Worm (Caenorhabditis elegans) whole organism, L3 larva: ENCODE results near the gene cdf-1.

Experiments
- R02D3.7 ChIP-seq: fragments of 150-350 bp; optimal IDR thresholded peaks from 2 replicates; lab custom pipeline; 2014; ENCODE audit warnings: missing biosample characterization, missing genetic modification characterization
- ZK546.5 ChIP-seq: sonication (generic microtip); optimal IDR thresholded peaks from 2 replicates; lab custom pipeline; 2017; ENCODE audit warnings: missing biosample characterization, missing genetic modification characterization
- aly-2 ChIP-seq: fragments of 150-350 bp; optimal IDR thresholded peaks from 2 replicates; lab custom pipeline; 2014; ENCODE audit warnings: missing biosample characterization, missing genetic modification characterization
- ama-1 ChIP-seq: fragments of 150-350 bp; optimal IDR thresholded peaks from 2 replicates; lab custom pipeline; 2018
- ceh-28 ChIP-seq: fragments of 150-350 bp; optimal IDR thresholded peaks from 2 replicates; lab custom pipeline; 2014; ENCODE audit warnings: missing biosample characterization, missing genetic modification reagents, missing genetic modification characterization
- ceh-82 ChIP-seq: fragments of 150-350 bp; optimal IDR thresholded peaks from 2 replicates; lab custom pipeline; 2014; ENCODE audit warnings: missing biosample characterization, missing genetic modification characterization
- ceh-9 ChIP-seq: sonication (generic microtip); optimal IDR thresholded peaks from 2 replicates; lab custom pipeline; 2018; ENCODE audit warnings: missing biosample characterization, missing genetic modification characterization
- daf-12 ChIP-seq: fragments of 150-350 bp; optimal IDR thresholded peaks from 2 replicates; lab custom pipeline; 2014; ENCODE audit warnings: missing biosample characterization, missing genetic modification reagents, missing genetic modification characterization
- egl-27 ChIP-seq: sonication (generic microtip); optimal IDR thresholded peaks from 4 replicates; lab custom pipeline; 2017; ENCODE audit warnings: missing biosample characterization, missing genetic modification reagents, missing genetic modification characterization
- egl-5 ChIP-seq: fragments of 150-350 bp; optimal IDR thresholded peaks from 2 replicates; lab custom pipeline; 2017; ENCODE audit warnings: missing biosample characterization, missing genetic modification reagents, missing genetic modification characterization, inconsistent platforms
- elt-2 ChIP-seq: sonication (generic microtip); optimal IDR thresholded peaks from 2 replicates; lab custom pipeline; 2016; ENCODE audit warnings: missing genetic modification reagents, mild to moderate bottlenecking, missing genetic modification characterization, missing compliant biosample characterization
- fkh-10 ChIP-seq: sonication (generic microtip); optimal IDR thresholded peaks from 2 replicates; lab custom pipeline; 2017; ENCODE audit warnings: missing biosample characterization, missing genetic modification reagents, missing genetic modification characterization
- fkh-2 ChIP-seq: fragments of 150-350 bp; optimal IDR thresholded peaks from 2 replicates; lab custom pipeline; 2014; ENCODE audit warnings: missing biosample characterization, missing genetic modification reagents, missing genetic modification characterization
- fos-1 ChIP-seq: fragments of 150-350 bp; optimal IDR thresholded peaks from 2 replicates; lab custom pipeline; 2014; ENCODE audit warnings: missing biosample characterization, missing genetic modification characterization
- hmg-11 ChIP-seq: sonication (generic microtip); optimal IDR thresholded peaks from 2 replicates; lab custom pipeline; 2016; ENCODE audit warnings: missing genetic modification characterization, missing compliant biosample characterization
- jun-1 ChIP-seq: fragments of 150-350 bp; optimal IDR thresholded peaks from 2 replicates; lab custom pipeline; 2014; ENCODE audit warnings: missing biosample characterization, missing genetic modification reagents, missing genetic modification characterization
- lin-39 ChIP-seq: fragments of 150-350 bp; optimal IDR thresholded peaks from 2 replicates; lab custom pipeline; 2018; ENCODE audit warnings: missing biosample characterization, missing genetic modification reagents, missing genetic modification characterization
- mdl-1 ChIP-seq: fragments of 150-350 bp; optimal IDR thresholded peaks from 2 replicates; lab custom pipeline; 2014; ENCODE audit warnings: missing biosample characterization, missing genetic modification characterization
- nfya-1 ChIP-seq: sonication (generic microtip); optimal IDR thresholded peaks from 2 replicates; lab custom pipeline; 2017; ENCODE audit warnings: missing genetic modification characterization, mild to moderate bottlenecking, missing compliant biosample characterization, antibody characterized with exemption, moderate library complexity; ENCODE audit not compliant: insufficient read depth
- nhr-11 ChIP-seq: fragments of 150-350 bp; optimal IDR thresholded peaks from 2 replicates; lab custom pipeline; 2014; ENCODE audit warnings: missing biosample characterization, missing genetic modification characterization
- nhr-12 ChIP-seq: fragments of 150-350 bp; optimal IDR thresholded peaks from 2 replicates; lab custom pipeline; 2014; ENCODE audit warnings: missing biosample characterization, missing genetic modification characterization
- nhr-23 ChIP-seq: fragments of 150-350 bp; optimal IDR thresholded peaks from 2 replicates; lab custom pipeline; 2014; ENCODE audit warnings: missing biosample characterization, missing genetic modification reagents, missing genetic modification characterization
- nhr-237 ChIP-seq: fragments of 150-350 bp; optimal IDR thresholded peaks from 2 replicates; lab custom pipeline; 2014; ENCODE audit warnings: missing biosample characterization, missing genetic modification characterization
- nhr-25 ChIP-seq: sonication (generic microtip); optimal IDR thresholded peaks from 2 replicates; lab custom pipeline; 2017; ENCODE audit warnings: missing biosample characterization, missing genetic modification characterization
- nhr-28 ChIP-seq: fragments of 150-350 bp; optimal IDR thresholded peaks from 2 replicates; lab custom pipeline; 2014; ENCODE audit warnings: missing biosample characterization, missing genetic modification characterization
- nhr-76 ChIP-seq: fragments of 150-350 bp; sonication (generic microtip); optimal IDR thresholded peaks from 5 replicates; lab custom pipeline; 2014; ENCODE audit warnings: missing biosample characterization, missing genetic modification characterization
- nhr-77 ChIP-seq: fragments of 150-350 bp; optimal IDR thresholded peaks from 2 replicates; lab custom pipeline; 2014; ENCODE audit warnings: missing biosample characterization, missing genetic modification characterization
- pha-4 ChIP-seq: fragments of 150-350 bp; optimal IDR thresholded peaks from 2 replicates; lab custom pipeline; 2014; ENCODE audit warnings: missing biosample characterization, missing genetic modification reagents, missing genetic modification characterization
- pqm-1 ChIP-seq: fragments of 150-350 bp; optimal IDR thresholded peaks from 2 replicates; lab custom pipeline; 2017; ENCODE audit warnings: missing biosample characterization, missing genetic modification characterization, inconsistent platforms
- skn-1 ChIP-seq: fragments of 150-350 bp; optimal IDR thresholded peaks from 2 replicates; lab custom pipeline; 2014; ENCODE audit warnings: missing biosample characterization, missing genetic modification characterization
- snpc-4 ChIP-seq: fragments of 150-350 bp; optimal IDR thresholded peaks from 2 replicates; lab custom pipeline; 2014; ENCODE audit warnings: missing biosample characterization, missing genetic modification characterization
- tbx-2 ChIP-seq: sonication (generic microtip); optimal IDR thresholded peaks from 2 replicates; lab custom pipeline; 2016; ENCODE audit warnings: mild to moderate bottlenecking, missing genetic modification characterization, missing compliant biosample characterization
- unc-39 ChIP-seq: sonication (generic microtip); optimal IDR thresholded peaks from 4 replicates; lab custom pipeline; 2017; ENCODE audit warnings: missing biosample characterization, missing genetic modification characterization
- unc-62 ChIP-seq: fragments of 150-350 bp; sonication (generic microtip); optimal IDR thresholded peaks from 4 replicates; lab custom pipeline; 2014; ENCODE audit warnings: missing biosample characterization, missing genetic modification reagents, missing genetic modification characterization
- ztf-4 ChIP-seq: fragments of 150-350 bp; optimal IDR thresholded peaks from 2 replicates; lab custom pipeline; 2014; ENCODE audit warnings: missing biosample characterization, missing genetic modification characterization

The cdf-1 gene

ce11 chrX:6467462-6467861 lies 37.5 kb downstream of the cdf-1 start, which contains the start of gene C15B12.3:
C15B12.3 (minus strand) TSS chrX:6467562.
- TF ChIP-seq fos-1 (tag; lab: Kevin White, UChicago) (no peak), nhr-28 (tag; lab: Kevin White, UChicago) (no peak), egl-27 (no peak), nhr-23 (tag; lab: Kevin White, UChicago) (no peak), unc-39 (tag; lab: Kevin White, UChicago) (no peak), lin-39 (tag; lab: Kevin White, UChicago) (no peak), nhr-12 (no peak), nfya-1 (tag; lab: Kevin White, UChicago) (no peak), unc-62 (no peak), nhr-77 (no peak)

- TF ChIP-seq nhr-12 (no peak), elt-2 (tag; lab: Kevin White, UChicago) (peak; percentile 82)
Measured at ce11 chrX:6462995-6463462, 41.9 kb downstream of the cdf-1 start, which contains the start of gene C15B12.2. C15B12.2 (plus strand) TSS chrX:6463412.

- no peak for TF ChIP-seq nhr-25 (tag; lab: Kevin White, UChicago)
- TF ChIP-seq ztf-4 (tag; lab: Kevin White, UChicago) = no peak
- TF ChIP-seq fkh-2 (tag; lab: Kevin White, UChicago) = no peak
- TF ChIP-seq elt-2 (tag; lab: Kevin White, UChicago) = peak; percentile 29
- TF ChIP-seq ceh-9 (tag; lab: Kevin White, UChicago) = no peak
- TF ChIP-seq R02D3.7 (tag; lab: Kevin White, UChicago) = no peak
- TF ChIP-seq pqm-1 = peak; percentile 33
Measured at ce11 chrX:6462479-6462878, 42.5 kb downstream of the cdf-1 start.

ce11 chrX:6461729-6462128 lies 43.2 kb downstream of the cdf-1 start, which contains the start of gene K04E7.1:
K04E7.1 (plus strand) TSS chrX:6462029.
- no peak for TF ChIP-seq fkh-2 (tag; lab: Kevin White, UChicago)
- no peak for TF ChIP-seq daf-12 (tag; lab: Kevin White, UChicago)
- no peak for TF ChIP-seq aly-2 (tag; lab: Kevin White, UChicago)
- no peak for TF ChIP-seq nhr-28 (tag; lab: Kevin White, UChicago)
- TF ChIP-seq nhr-237 (tag; lab: Kevin White, UChicago) = no peak
- TF ChIP-seq egl-5 (tag; lab: Kevin White, UChicago) = no peak
- TF ChIP-seq fkh-10 (GFP tag; lab: Kevin White, UChicago) = no peak
- no peak for TF ChIP-seq ztf-4 (tag; lab: Kevin White, UChicago)
- TF ChIP-seq nhr-76 (tag; lab: Kevin White, UChicago) = no peak
- no peak for TF ChIP-seq skn-1 (tag; lab: Kevin White, UChicago)
- TF ChIP-seq hmg-11 = no peak
- TF ChIP-seq tbx-2 (tag; lab: Kevin White, UChicago) = no peak

- TF ChIP-seq snpc-4 (tag; lab: Kevin White, UChicago) (no peak), pqm-1 (peak; percentile 70), elt-2 (tag; lab: Kevin White, UChicago) (peak; percentile 53)
Measured at ce11 chrX:6460123-6460522, 44.8 kb downstream of the cdf-1 start.

ce11 chrX:6458467-6458866 lies 46.5 kb downstream of the cdf-1 start:
- no peak for TF ChIP-seq unc-62

ce11 chrX:6458001-6458400 lies 46.9 kb downstream of the cdf-1 start:
- TF ChIP-seq ZK546.5 (tag; lab: Kevin White, UChicago) = no peak
- TF ChIP-seq daf-12 (tag; lab: Kevin White, UChicago) = no peak
- no peak for TF ChIP-seq nhr-25 (tag; lab: Kevin White, UChicago)
- no peak for TF ChIP-seq fkh-10 (GFP tag; lab: Kevin White, UChicago)
- no peak for TF ChIP-seq pqm-1
- TF ChIP-seq mdl-1 (tag; lab: Kevin White, UChicago) = no peak
- no peak for TF ChIP-seq unc-62
- TF ChIP-seq elt-2 (tag; lab: Kevin White, UChicago) = peak; percentile 73
- no peak for TF ChIP-seq nhr-11
- TF ChIP-seq jun-1 (tag; lab: Kevin White, UChicago) = no peak
- peak; percentile 15 for TF ChIP-seq pha-4 (tag; lab: Kevin White, UChicago)
- TF ChIP-seq ceh-82 = no peak
- no peak for TF ChIP-seq fkh-2 (tag; lab: Kevin White, UChicago)
- TF ChIP-seq ama-1 (lab: Kevin White, UChicago) = no peak
- no peak for TF ChIP-seq fos-1 (tag; lab: Kevin White, UChicago)
- TF ChIP-seq ceh-28 = no peak
